Worm (Caenorhabditis elegans) whole organism, young adult: ENCODE data around the gene srx-133.

Experiments
- B0261.1 ChIP-seq: sonication (generic microtip); optimal IDR thresholded peaks from 2 replicates; lab custom pipeline; 2016; ENCODE audit warnings: mild to moderate bottlenecking, missing genetic modification characterization, moderate library complexity, missing compliant biosample characterization
- F10E7.11 ChIP-seq: sonication (generic microtip); optimal IDR thresholded peaks from 2 replicates; lab custom pipeline; 2017; ENCODE audit warnings: mild to moderate bottlenecking, missing genetic modification characterization, moderate library complexity, missing compliant biosample characterization
- F39B2.1 ChIP-seq: fragments of 200-800 bp; sonication (Bioruptor generic); IDR thresholded peaks from 2 replicates; pipeline ENCODE4 v1.3.6; 2022; ENCODE audit warnings: missing genetic modification reagents, missing genetic modification characterization, missing compliant biosample characterization
- F49E8.2 ChIP-seq: sonication (generic microtip); optimal IDR thresholded peaks from 3 replicates; lab custom pipeline; 2017; ENCODE audit warnings: missing genetic modification characterization, mild to moderate bottlenecking, missing compliant biosample characterization, antibody characterized with exemption, moderate library complexity; ENCODE audit not compliant: insufficient read depth
- T26A5.8 ChIP-seq: sonication (generic microtip); optimal IDR thresholded peaks from 2 replicates; lab custom pipeline; 2016; ENCODE audit warnings: missing genetic modification characterization, missing compliant biosample characterization
- Y53G8AR.9 ChIP-seq: fragments of 200-800 bp; sonication (Bioruptor generic); conservative IDR thresholded peaks from 2 replicates; pipeline ENCODE4 v1.3.6; 2022; ENCODE audit warnings: missing genetic modification reagents, missing genetic modification characterization, missing compliant biosample characterization
- Y67H2A.10 ChIP-seq: fragments of 200-800 bp; sonication (Bioruptor generic); conservative IDR thresholded peaks from 2 replicates; pipeline ENCODE4 v1.3.6; 2022; ENCODE audit warnings: missing genetic modification reagents, missing genetic modification characterization, missing compliant biosample characterization
- Y79H2A.3 ChIP-seq: fragments of 200-800 bp; sonication (Bioruptor generic); conservative IDR thresholded peaks from 2 replicates; pipeline ENCODE4 v1.3.6; 2022; ENCODE audit warnings: missing genetic modification reagents, missing genetic modification characterization, missing compliant biosample characterization
- Y95B8A.8 ChIP-seq: fragments of 200-800 bp; sonication (Bioruptor generic); IDR thresholded peaks from 2 replicates; pipeline ENCODE4 v1.3.6; 2022; ENCODE audit warnings: missing genetic modification reagents, missing genetic modification characterization, missing compliant biosample characterization
- ZK185.1 ChIP-seq: sonication (generic microtip); optimal IDR thresholded peaks from 2 replicates; lab custom pipeline; 2016; ENCODE audit warnings: mild to moderate bottlenecking, missing genetic modification characterization, missing compliant biosample characterization; ENCODE audit not compliant: poor library complexity, severe bottlenecking
- ama-1 ChIP-seq, 3 experiments: fragments of 150-350 bp in 1 of 3; sonication (generic microtip) in 2 of 3; optimal IDR thresholded peaks; 2 replicates each; lab custom pipeline; 2014 to 2018; ENCODE audit warnings: missing biosample characterization in 2 of 3, missing genetic modification characterization in 2 of 3, missing genetic modification reagents in 2 of 3
- athp-1 ChIP-seq: sonication (generic microtip); optimal IDR thresholded peaks from 2 replicates; lab custom pipeline; 2017; ENCODE audit warnings: mild to moderate bottlenecking, missing genetic modification characterization, missing compliant biosample characterization
- attf-3 ChIP-seq: fragments of 200-800 bp; sonication (Bioruptor generic); conservative IDR thresholded peaks from 2 replicates; pipeline ENCODE4 v1.3.6; 2022; ENCODE audit warnings: missing genetic modification reagents, missing genetic modification characterization, missing compliant biosample characterization
- attf-5 ChIP-seq: fragments of 200-800 bp; sonication (Bioruptor generic); optimal IDR thresholded peaks from 2 replicates; lab custom pipeline; 2018; ENCODE audit warnings: mild to moderate bottlenecking, missing genetic modification characterization, missing compliant biosample characterization
- bed-2 ChIP-seq: fragments of 200-800 bp; sonication (Bioruptor generic); IDR thresholded peaks from 2 replicates; pipeline ENCODE4 v1.3.6; 2022; ENCODE audit warnings: missing genetic modification reagents, missing genetic modification characterization, missing compliant biosample characterization
- ccch-3 ChIP-seq: fragments of 200-800 bp; sonication (Bioruptor generic); optimal IDR thresholded peaks from 2 replicates; lab custom pipeline; 2018; ENCODE audit warnings: mild to moderate bottlenecking, missing genetic modification characterization, missing compliant biosample characterization
- cebp-1 ChIP-seq, 2 experiments: fragments of 200-800 bp in 1 of 2; sonication (Bioruptor generic) in 1 of 2; sonication (generic microtip) in 1 of 2; IDR thresholded peaks in 1 of 2; optimal IDR thresholded peaks in 1 of 2; 2 replicates each; pipeline versions ENCODE4 v1.3.6 to Lab custom; 2017 to 2022; ENCODE audit warnings: missing compliant biosample characterization in 2 of 2, missing genetic modification characterization in 2 of 2, mild to moderate bottlenecking in 1 of 2, missing genetic modification reagents in 1 of 2, moderate library complexity in 1 of 2
- ceh-40 ChIP-seq: fragments of 200-800 bp; sonication (Bioruptor generic); IDR thresholded peaks from 2 replicates; pipeline ENCODE4 v1.3.6; 2022; ENCODE audit warnings: missing genetic modification characterization, missing compliant biosample characterization
- ceh-58 ChIP-seq: fragments of 200-800 bp; sonication (Bioruptor generic); IDR thresholded peaks from 2 replicates; pipeline ENCODE4 v1.3.6; 2022; ENCODE audit warnings: missing genetic modification characterization, missing compliant biosample characterization
- dpl-1 ChIP-seq: fragments of 150-350 bp; optimal IDR thresholded peaks from 2 replicates; lab custom pipeline; 2014; ENCODE audit warnings: missing biosample characterization, missing genetic modification reagents, missing genetic modification characterization
- efl-1 ChIP-seq: fragments of 150-350 bp; optimal IDR thresholded peaks from 2 replicates; lab custom pipeline; 2014; ENCODE audit warnings: missing biosample characterization, missing genetic modification reagents, missing genetic modification characterization
- egl-44 ChIP-seq: fragments of 200-800 bp; sonication (Bioruptor generic); IDR thresholded peaks from 2 replicates; pipeline ENCODE4 v1.3.6; 2022; ENCODE audit warnings: missing genetic modification reagents, missing genetic modification characterization, missing compliant biosample characterization
- hmg-20 ChIP-seq: fragments of 200-800 bp; sonication (Bioruptor generic); IDR thresholded peaks from 2 replicates; pipeline ENCODE4 v1.3.6; 2022; ENCODE audit warnings: missing genetic modification reagents, missing genetic modification characterization, missing compliant biosample characterization
- lin-26 ChIP-seq: fragments of 200-800 bp; sonication (Bioruptor generic); IDR thresholded peaks from 2 replicates; pipeline ENCODE4 v1.3.6; 2022; ENCODE audit warnings: missing genetic modification reagents, missing genetic modification characterization, missing compliant biosample characterization
- lin-35 ChIP-seq, 3 experiments: fragments of 150-350 bp in 2 of 3; sonication (generic microtip) in 1 of 3; optimal IDR thresholded peaks; 2 replicates each; lab custom pipeline; 2014 to 2018; ENCODE audit warnings: missing biosample characterization in 3 of 3, missing genetic modification characterization in 3 of 3, missing genetic modification reagents in 3 of 3
- lin-40 ChIP-seq: sonication (generic microtip); optimal IDR thresholded peaks from 2 replicates; lab custom pipeline; 2016; ENCODE audit warnings: missing genetic modification characterization, mild to moderate bottlenecking, missing compliant biosample characterization, missing genotype, missing genetic modification reagents
- lsl-1 ChIP-seq: fragments of 200-800 bp; sonication (Bioruptor generic); optimal IDR thresholded peaks from 2 replicates; lab custom pipeline; 2018; ENCODE audit warnings: mild to moderate bottlenecking, missing genetic modification characterization, moderate library complexity, missing compliant biosample characterization
- madf-6 ChIP-seq: fragments of 200-800 bp; sonication (Bioruptor generic); IDR thresholded peaks from 2 replicates; pipeline ENCODE4 v1.3.6; 2022; ENCODE audit warnings: missing genetic modification reagents, missing genetic modification characterization, missing compliant biosample characterization
- mes-4 ChIP-seq: sonication (generic microtip); optimal IDR thresholded peaks from 2 replicates; lab custom pipeline; 2016; ENCODE audit warnings: missing genotype, missing genetic modification characterization, missing compliant biosample characterization
- nfya-2 ChIP-seq: fragments of 200-800 bp; sonication (Bioruptor generic); IDR thresholded peaks from 2 replicates; pipeline ENCODE4 v1.3.6; 2022; ENCODE audit warnings: missing genetic modification reagents, missing genetic modification characterization, missing compliant biosample characterization
- rec-8 ChIP-seq, 2 experiments: sonication (generic microtip); optimal IDR thresholded peaks; 2 replicates each; lab custom pipeline; 2016; ENCODE audit warnings: mild to moderate bottlenecking in 2 of 2, missing genetic modification characterization in 2 of 2, missing genetic modification reagents in 2 of 2, missing genotype in 2 of 2, missing biosample characterization in 1 of 2, missing compliant biosample characterization in 1 of 2, moderate library complexity in 1 of 2
- snpc-1.3 ChIP-seq: sonication (generic microtip); optimal IDR thresholded peaks from 2 replicates; lab custom pipeline; 2017; ENCODE audit warnings: missing genetic modification characterization, mild to moderate bottlenecking, missing compliant biosample characterization, antibody characterized with exemption, moderate library complexity, missing genotype, missing genetic modification reagents; ENCODE audit not compliant: insufficient read depth
- snpc-4 ChIP-seq, 5 experiments: fragments of 150-350 bp in 1 of 5; sonication (generic microtip) in 4 of 5; optimal IDR thresholded peaks; 2 replicates each; lab custom pipeline; 2014 to 2018; ENCODE audit warnings: missing genetic modification characterization in 5 of 5, missing biosample characterization in 3 of 5, antibody characterized with exemption in 2 of 5, mild to moderate bottlenecking in 2 of 5, missing compliant biosample characterization in 2 of 5, missing genotype in 2 of 5, moderate library complexity in 2 of 5, missing genetic modification reagents in 1 of 5
- sptf-2 ChIP-seq: fragments of 200-800 bp; sonication (Bioruptor generic); optimal IDR thresholded peaks from 2 replicates; lab custom pipeline; 2018; ENCODE audit warnings: mild to moderate bottlenecking, missing genetic modification characterization, missing compliant biosample characterization
- unc-62 ChIP-seq: fragments of 150-350 bp; optimal IDR thresholded peaks from 2 replicates; lab custom pipeline; 2014; ENCODE audit warnings: missing biosample characterization, missing genetic modification reagents, missing genetic modification characterization
- zfh-2 ChIP-seq: fragments of 200-800 bp; sonication (Bioruptor generic); conservative IDR thresholded peaks from 2 replicates; pipeline ENCODE4 v1.3.6; 2022; ENCODE audit warnings: missing genetic modification reagents, missing genetic modification characterization, missing compliant biosample characterization
- ztf-3 ChIP-seq: fragments of 200-800 bp; sonication (Bioruptor generic); optimal IDR thresholded peaks from 2 replicates; lab custom pipeline; 2018; ENCODE audit warnings: mild to moderate bottlenecking, missing genetic modification characterization, missing compliant biosample characterization
- ztf-6 ChIP-seq: fragments of 200-800 bp; sonication (Bioruptor generic); IDR thresholded peaks from 2 replicates; pipeline ENCODE4 v1.3.6; 2022; ENCODE audit warnings: missing genetic modification reagents, missing genetic modification characterization, missing compliant biosample characterization

Gene srx-133

ce11 chrV:13818824-13819408, 29.6 kb upstream of the srx-133 start, which contains the start of gene sel-10 (continued):
- TF ChIP-seq attf-5: peak; percentile 35
- TF ChIP-seq mes-4 (tag; lab: Kevin White, UChicago): no peak
- TF ChIP-seq F49E8.2 (tag; lab: Kevin White, UChicago): no peak
- TF ChIP-seq ztf-3 (GFP tag; lab: Kevin White, UChicago): no peak
- TF ChIP-seq lin-35 (GFP tag; optimal IDR thresholded peaks at IDR 0.05; lab: Kevin White, UChicago): peak in 1 of 3 experiments; percentile 79

ce11 chrV:13822752-13823151, 25.7 kb upstream of the srx-133 start, which contains the start of gene hpo-31:
TSS of gene hpo-31 (plus strand) at chrV:13823052.
- TF ChIP-seq snpc-1.3 (tag; lab: Kevin White, UChicago) (no peak), sptf-2 (GFP tag; lab: Kevin White, UChicago) (no peak), madf-6 (GFP tag; lab: Robert Waterston, UW) (no peak), lsl-1 (GFP tag; lab: Kevin White, UChicago) (no peak), egl-44 (GFP tag; lab: Robert Waterston, UW) (no peak), Y79H2A.3 (GFP tag; lab: Robert Waterston, UW) (no peak), ama-1 (optimal IDR thresholded peaks at IDR 0.05; lab: Kevin White, UChicago) (no peak), ama-1 (GFP tag; optimal IDR thresholded peaks at IDR 0.05; lab: Kevin White, UChicago) (no peak), F39B2.1 (GFP tag; lab: Robert Waterston, UW) (no peak), efl-1 (no peak), bed-2 (GFP tag; lab: Robert Waterston, UW) (no peak), Y95B8A.8 (GFP tag; lab: Robert Waterston, UW) (no peak), ccch-3 (GFP tag; lab: Kevin White, UChicago) (no peak), Y53G8AR.9 (GFP tag; lab: Robert Waterston, UW) (no peak), nfya-2 (GFP tag; lab: Robert Waterston, UW) (no peak), snpc-4 (GFP tag; optimal IDR thresholded peaks at IDR 0.05; lab: Kevin White, UChicago) (no peak), snpc-4 (tag; optimal IDR thresholded peaks at IDR 0.05; lab: Kevin White, UChicago) (no peak), athp-1 (tag; lab: Kevin White, UChicago) (no peak)
- TF ChIP-seq, all 124 proteins: peak for 0

- no peak for TF ChIP-seq lin-40 (tag; lab: Kevin White, UChicago)
- TF ChIP-seq ceh-40 (GFP tag; lab: Robert Waterston, UW): no peak
- TF ChIP-seq hmg-20: no peak
- TF ChIP-seq F39B2.1 (GFP tag; lab: Robert Waterston, UW): no peak
- no peak for TF ChIP-seq unc-62 (GFP tag; lab: Kevin White, UChicago)
- TF ChIP-seq T26A5.8 (tag; lab: Kevin White, UChicago): no peak
- no peak for TF ChIP-seq ZK185.1
- no peak for TF ChIP-seq ztf-6 (GFP tag; lab: Robert Waterston, UW)
- no peak for TF ChIP-seq attf-3 (GFP tag; lab: Robert Waterston, UW)
- TF ChIP-seq rec-8 (tag; optimal IDR thresholded peaks at IDR 0.05; lab: Kevin White, UChicago): no peak
- no peak for TF ChIP-seq Y67H2A.10
- no peak for TF ChIP-seq ceh-58 (GFP tag; lab: Robert Waterston, UW)
- no peak for TF ChIP-seq F10E7.11 (tag; lab: Kevin White, UChicago)
- TF ChIP-seq cebp-1 (GFP tag; IDR thresholded peaks at IDR 0.05; lab: Robert Waterston, UW): no peak
- no peak for TF ChIP-seq cebp-1 (tag; optimal IDR thresholded peaks at IDR 0.05; lab: Kevin White, UChicago)
- TF ChIP-seq efl-1: no peak
- TF ChIP-seq dpl-1 (GFP tag; lab: Kevin White, UChicago): no peak
- no peak for TF ChIP-seq lin-26
- no peak for TF ChIP-seq zfh-2 (GFP tag; lab: Robert Waterston, UW)
- no peak for TF ChIP-seq B0261.1 (tag; lab: Kevin White, UChicago)
- TF ChIP-seq, all 124 proteins: peak for 0
These were observed 20.6 kb upstream of the srx-133 start, which contains the start of gene nrf-5 for ce11 chrV:13827920-13828319. TSS of gene nrf-5 (plus strand) at chrV:13828267.
